Fruit fly (Drosophila melanogaster) whole organism, embryonic: Measurements from ENCODE around the gene CG7966.

Experiments
- CG12299 ChIP-seq: fragments of 200-800 bp; sonication (Bioruptor generic); optimal IDR thresholded peaks from 2 replicates; lab custom pipeline; 2018; ENCODE audit warnings: missing biosample characterization, mild to moderate bottlenecking, missing genetic modification characterization
- CG12391 ChIP-seq: fragments of 200-800 bp; sonication (Bioruptor generic); optimal IDR thresholded peaks from 3 replicates; lab custom pipeline; 2018; ENCODE audit warnings: missing biosample characterization, mild to moderate bottlenecking, missing genetic modification characterization, moderate library complexity
- CG14860 ChIP-seq: fragments of 200-800 bp; sonication (Bioruptor generic); IDR thresholded peaks from 3 replicates; pipeline ENCODE4 v1.3.6; 2022; ENCODE audit warnings: missing biosample characterization, missing genetic modification characterization; ENCODE audit not compliant: partially characterized antibody
- CG15073 ChIP-seq: fragments of 200-800 bp; sonication (Bioruptor generic); optimal IDR thresholded peaks from 2 replicates; lab custom pipeline; 2016; ENCODE audit warnings: missing biosample characterization, missing genetic modification characterization
- chif ChIP-seq, 2 experiments: fragments of 200-800 bp; sonication (Bioruptor generic); optimal IDR thresholded peaks; 3 replicates each; lab custom pipeline; 2016; ENCODE audit warnings: missing biosample characterization in 2 of 2, missing genetic modification characterization in 2 of 2
- en ChIP-seq: fragments of 200-800 bp; sonication (Bioruptor generic); optimal IDR thresholded peaks from 2 replicates; lab custom pipeline; 2016; ENCODE audit warnings: missing biosample characterization, missing genetic modification characterization
- gro ChIP-seq: fragments of 200-800 bp; sonication (Bioruptor generic); optimal IDR thresholded peaks from 2 replicates; lab custom pipeline; 2016; ENCODE audit warnings: missing biosample characterization, missing genetic modification characterization
- unc-4 ChIP-seq: fragments of 200-800 bp; sonication (Bioruptor generic); IDR thresholded peaks from 2 replicates; pipeline ENCODE4 v1.3.6; 2022; ENCODE audit warnings: missing biosample characterization, missing genetic modification characterization; ENCODE audit not compliant: partially characterized antibody

- TF ChIP-seq CG12299 (tag; lab: Kevin White, UChicago) (no peak), en (GFP tag; lab: Kevin White, UChicago) (no peak), unc-4 (GFP tag; lab: Robert Waterston, UW) (no peak), chif (GFP tag; optimal IDR thresholded peaks at IDR 0.05; lab: Kevin White, UChicago) (no peak), CG12391 (tag; lab: Kevin White, UChicago) (no peak), CG14860 (GFP tag; lab: Robert Waterston, UW) (no peak), CG15073 (GFP tag; lab: Kevin White, UChicago) (no peak), gro (GFP tag; lab: Kevin White, UChicago) (no peak)
Measured at dm6 chr3R:13091666-13092065, 40.4 kb upstream of the CG7966 start.
